Worm (Caenorhabditis elegans) whole organism, dauer: Measurements from ENCODE around the gene srw-130.
"Not testable (repeated sequence)": the region's sequence is repeated elsewhere in the genome, so short reads cannot be mapped to it uniquely, and the experiment has no call there.

Experiments
- unc-62 ChIP-seq: sonication (generic microtip); optimal IDR thresholded peaks from 2 replicates; lab custom pipeline; 2017; ENCODE audit warnings: missing biosample characterization, missing genetic modification reagents, missing genetic modification characterization

srw-130 gene

DNA sequence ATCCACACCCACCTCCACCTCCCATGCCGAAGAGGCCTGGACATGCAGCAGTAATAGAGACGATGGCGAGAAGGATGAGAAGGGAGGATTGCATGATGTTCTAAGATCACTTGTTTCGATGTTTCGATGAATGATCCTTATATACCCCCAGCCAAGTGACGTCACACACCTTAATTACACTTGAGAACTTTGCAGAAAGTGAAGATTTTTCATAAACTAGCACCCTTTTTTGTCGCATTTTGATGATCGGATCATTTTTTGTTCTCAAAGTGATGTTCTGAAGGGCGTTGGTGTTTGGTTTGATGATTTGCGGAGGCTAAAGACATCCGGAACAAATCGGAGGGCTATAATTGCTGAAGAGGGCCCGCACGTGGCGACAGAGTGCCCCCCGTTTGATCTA lies 27.1 kb upstream of the srw-130 start, which contains the start of gene grl-27:
TSS of gene grl-27 (minus strand) at position 101 of the 400 bp plus-strand sequence.
- TF ChIP-seq unc-62 (GFP tag; lab: Kevin White, UChicago), result no peak

DNA sequence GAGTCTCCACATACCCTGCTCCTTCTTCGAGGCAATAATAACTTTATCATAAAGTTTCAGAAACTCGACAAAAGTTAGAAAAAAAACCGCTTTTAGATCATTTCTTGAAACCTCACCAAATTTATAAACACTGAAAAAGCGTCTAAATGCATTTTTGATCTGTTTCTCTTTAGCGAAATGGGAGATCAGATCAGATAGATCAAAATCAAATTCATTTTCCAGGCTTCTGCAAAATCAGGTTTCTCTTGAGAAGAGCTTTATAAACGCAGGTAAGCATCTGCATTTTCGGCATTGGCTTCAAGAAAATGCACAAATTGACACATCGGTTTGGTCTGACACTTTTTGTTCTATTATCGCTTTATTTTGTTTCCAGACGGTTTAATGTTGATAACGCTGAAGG lies 23.7 kb upstream of the srw-130 start, which contains the start of gene F40C5.1:
TSS of gene F40C5.1 (plus strand) at position 301 of the 400 bp plus-strand sequence.
- TF ChIP-seq unc-62 (GFP tag; lab: Kevin White, UChicago), result not testable (repeated sequence)

DNA sequence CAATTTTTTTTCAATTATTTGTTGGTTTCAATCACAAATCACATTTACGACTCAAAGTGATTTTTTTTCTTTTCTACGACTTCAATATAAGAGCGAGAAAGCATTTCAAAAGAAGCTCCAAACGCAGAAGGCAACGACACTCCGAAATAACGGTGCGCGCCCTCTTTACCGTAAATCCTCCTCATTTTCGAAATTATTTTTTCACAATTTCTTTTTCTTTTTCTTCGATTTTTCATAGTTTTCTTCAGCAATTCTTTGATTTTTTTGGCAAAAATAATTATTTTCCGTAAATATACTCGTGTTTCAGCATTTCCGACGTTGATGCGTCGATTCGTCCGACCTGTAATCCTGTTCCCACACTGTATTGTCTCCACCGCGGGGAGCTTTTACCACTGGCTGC lies 22.0 kb upstream of the srw-130 start, which contains the start of gene F40C5.2:
TSS of gene F40C5.2 (plus strand) at position 301 of the 400 bp plus-strand sequence.
- not testable (repeated sequence) for TF ChIP-seq unc-62 (GFP tag; lab: Kevin White, UChicago)

DNA sequence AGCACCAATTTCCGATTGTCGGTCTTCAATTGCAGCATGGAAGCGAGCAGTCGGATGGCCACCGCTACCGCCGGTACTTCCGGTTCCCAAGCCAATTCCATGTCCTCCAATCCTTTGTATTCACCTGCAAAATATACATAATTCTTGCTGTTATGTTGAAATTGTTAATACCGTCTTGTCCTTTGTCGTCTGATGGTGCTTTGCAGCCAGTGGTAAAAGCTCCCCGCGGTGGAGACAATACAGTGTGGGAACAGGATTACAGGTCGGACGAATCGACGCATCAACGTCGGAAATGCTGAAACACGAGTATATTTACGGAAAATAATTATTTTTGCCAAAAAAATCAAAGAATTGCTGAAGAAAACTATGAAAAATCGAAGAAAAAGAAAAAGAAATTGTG lies 15.6 kb upstream of the srw-130 start, which contains the start of gene T24A6.17:
TSS of gene T24A6.17 (minus strand) at position 101 of the 400 bp plus-strand sequence.
- not testable (repeated sequence) for TF ChIP-seq unc-62 (GFP tag; lab: Kevin White, UChicago)

DNA sequence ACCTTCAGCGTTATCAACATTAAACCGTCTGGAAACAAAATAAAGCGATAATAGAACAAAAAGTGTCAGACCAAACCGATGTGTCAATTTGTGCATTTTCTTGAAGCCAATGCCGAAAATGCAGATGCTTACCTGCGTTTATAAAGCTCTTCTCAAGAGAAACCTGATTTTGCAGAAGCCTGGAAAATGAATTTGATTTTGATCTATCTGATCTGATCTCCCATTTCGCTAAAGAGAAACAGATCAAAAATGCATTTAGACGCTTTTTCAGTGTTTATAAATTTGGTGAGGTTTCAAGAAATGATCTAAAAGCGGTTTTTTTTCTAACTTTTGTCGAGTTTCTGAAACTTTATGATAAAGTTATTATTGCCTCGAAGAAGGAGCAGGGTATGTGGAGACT lies 14.1 kb upstream of the srw-130 start, which contains the start of gene T24A6.16:
TSS of gene T24A6.16 (minus strand) at position 101 of the 400 bp plus-strand sequence.
- not testable (repeated sequence) for TF ChIP-seq unc-62 (GFP tag; lab: Kevin White, UChicago)

DNA sequence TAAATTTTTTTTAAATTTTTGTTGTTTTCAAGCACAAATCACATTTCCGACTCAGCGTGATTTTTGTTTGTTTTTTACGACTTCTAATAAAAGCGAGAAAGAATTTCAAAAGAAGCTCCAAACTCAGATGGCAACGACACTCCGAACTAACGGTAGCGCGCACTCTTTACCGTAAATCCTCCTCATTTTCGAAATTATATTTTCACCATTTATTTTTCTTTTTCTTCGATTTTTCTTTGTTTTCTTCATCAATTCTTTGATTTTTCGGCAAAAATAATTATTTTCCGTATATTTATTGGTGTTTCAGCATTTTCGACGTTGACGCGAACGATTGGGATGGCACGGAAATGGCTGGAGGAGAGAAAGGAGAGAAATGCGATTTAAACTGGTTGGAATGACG lies 10.0 kb upstream of the srw-130 start, which contains the start of gene T24A6.1:
TSS of gene T24A6.1 (plus strand) at position 301 of the 400 bp plus-strand sequence.
- TF ChIP-seq unc-62 (GFP tag; lab: Kevin White, UChicago), result not testable (repeated sequence)

DNA sequence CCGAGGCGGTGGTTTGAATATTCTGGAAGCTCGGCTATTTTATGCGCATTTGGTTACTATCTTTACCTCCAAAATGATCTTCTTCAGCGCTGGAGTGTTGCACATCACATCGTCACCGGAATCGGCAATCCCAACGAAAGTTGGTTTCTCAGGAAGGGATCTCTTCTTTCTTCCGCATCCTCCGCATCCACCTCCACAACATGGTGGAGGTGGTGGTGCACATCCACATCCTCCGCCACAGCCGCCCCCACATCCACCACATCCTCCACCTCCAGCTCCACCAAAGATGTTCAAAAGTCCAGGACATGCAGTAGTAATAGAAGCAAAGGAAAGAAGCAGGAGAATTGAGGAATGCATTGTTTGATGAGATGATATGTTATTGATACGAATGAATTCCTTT lies 8.7 kb upstream of the srw-130 start, which contains the start of gene grl-31:
TSS of gene grl-31 (minus strand) at position 357 of the 400 bp plus-strand sequence.
- TF ChIP-seq unc-62 (GFP tag; lab: Kevin White, UChicago), result no peak

DNA sequence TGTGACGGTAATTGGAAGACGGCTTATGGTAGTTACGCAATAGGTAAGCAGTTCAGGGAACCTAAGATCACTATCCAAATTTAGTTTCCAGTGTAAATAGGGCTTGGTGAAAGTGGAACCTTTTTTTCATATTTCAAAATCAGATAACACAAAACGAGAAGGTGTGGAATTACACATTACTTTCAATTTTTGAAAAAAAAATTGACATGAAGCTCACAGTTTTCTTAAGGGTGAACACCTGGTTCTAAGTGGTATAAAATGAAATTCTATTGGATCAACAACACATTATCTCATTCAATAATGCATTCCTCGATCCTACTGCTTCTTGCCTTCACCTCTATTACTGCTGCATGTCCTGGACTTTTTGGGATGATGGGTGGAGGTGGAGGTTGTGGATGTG lies 7.3 kb upstream of the srw-130 start, which contains the start of gene grl-30:
TSS of gene grl-30 (plus strand) at position 301 of the 400 bp plus-strand sequence.
- no peak for TF ChIP-seq unc-62 (GFP tag; lab: Kevin White, UChicago)

DNA sequence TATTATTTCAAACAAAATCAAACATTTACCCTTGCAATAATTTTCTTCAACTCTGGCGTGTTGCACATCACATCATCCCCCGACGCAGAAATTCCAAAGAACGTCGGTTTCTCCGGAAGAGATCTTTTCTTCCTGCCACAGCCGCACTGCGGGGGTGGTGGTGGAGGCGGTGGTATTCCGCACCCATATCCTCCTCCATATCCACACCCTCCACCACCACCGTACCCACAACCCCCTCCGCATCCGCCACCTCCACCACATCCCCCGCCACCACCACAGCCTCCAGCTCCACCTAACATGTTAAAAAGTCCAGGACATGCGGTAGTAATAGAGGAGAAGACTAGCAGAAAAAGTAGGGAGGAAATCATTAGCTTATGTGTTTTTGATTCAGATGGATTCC lies 6.2 kb upstream of the srw-130 start, which contains the start of gene grl-29:
TSS of gene grl-29 (minus strand) at position 368 of the 400 bp plus-strand sequence.
- no peak for TF ChIP-seq unc-62 (GFP tag; lab: Kevin White, UChicago)

DNA sequence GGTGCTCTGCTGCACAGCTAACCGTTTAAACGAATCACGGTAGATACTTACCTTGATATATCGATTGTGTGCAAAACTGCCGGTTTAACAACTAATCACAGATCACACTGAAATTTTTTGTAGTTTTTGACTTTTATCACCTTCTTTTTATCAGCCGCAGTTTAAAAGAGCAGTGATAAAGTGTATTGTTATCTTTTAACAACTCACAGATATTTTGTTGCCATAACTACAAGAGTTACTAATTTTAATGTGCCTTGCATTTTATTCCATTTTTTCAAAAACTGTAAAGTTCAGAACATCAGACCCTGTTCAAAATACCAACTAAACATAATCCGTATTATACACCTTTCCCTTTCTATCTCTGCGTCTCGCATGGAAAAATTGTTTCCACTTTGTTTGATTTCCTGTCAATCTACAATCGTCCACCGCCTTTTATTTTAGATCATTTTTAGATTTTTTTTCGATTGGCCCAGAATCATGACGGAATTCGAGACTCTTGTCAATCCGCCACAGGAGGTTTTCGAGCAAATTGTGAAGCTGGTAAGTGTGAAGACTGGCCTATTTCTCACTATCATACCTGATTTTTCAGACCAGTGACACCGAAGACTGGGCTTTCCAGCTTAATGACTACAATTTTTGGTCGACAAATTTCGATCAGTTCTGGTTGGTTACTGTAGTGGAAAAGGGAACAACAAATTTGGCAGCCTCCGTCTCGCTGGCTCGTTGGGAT lies 4.2 kb upstream of the srw-130 start, which contains the start of gene T24A6.20:
TSS of gene T24A6.20 (plus strand) at position 395 of the 730 bp plus-strand sequence.
- no peak for TF ChIP-seq unc-62 (GFP tag; lab: Kevin White, UChicago)

DNA sequence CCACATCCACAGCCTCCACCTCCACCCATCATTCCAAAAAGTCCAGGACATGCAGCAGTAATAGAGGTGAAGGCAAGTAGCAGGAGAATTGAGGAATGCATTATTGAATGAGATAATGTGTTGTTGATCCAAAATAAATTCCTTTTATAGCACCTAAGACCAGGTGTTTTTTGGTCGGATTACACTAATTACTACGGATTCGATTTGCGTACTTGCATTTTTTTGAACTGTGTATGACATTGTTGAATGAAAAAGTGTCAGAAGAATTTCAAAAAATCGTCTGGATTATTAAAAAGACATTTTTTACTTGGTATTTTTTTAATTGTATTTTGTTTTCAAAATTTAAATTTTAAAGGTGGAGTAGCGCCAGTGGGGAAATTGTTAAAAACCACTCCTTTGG lies 3.1 kb upstream of the srw-130 start, which contains the start of gene grl-28:
TSS of gene grl-28 (minus strand) at position 101 of the 400 bp plus-strand sequence.
- TF ChIP-seq unc-62 (GFP tag; lab: Kevin White, UChicago), result no peak

DNA sequence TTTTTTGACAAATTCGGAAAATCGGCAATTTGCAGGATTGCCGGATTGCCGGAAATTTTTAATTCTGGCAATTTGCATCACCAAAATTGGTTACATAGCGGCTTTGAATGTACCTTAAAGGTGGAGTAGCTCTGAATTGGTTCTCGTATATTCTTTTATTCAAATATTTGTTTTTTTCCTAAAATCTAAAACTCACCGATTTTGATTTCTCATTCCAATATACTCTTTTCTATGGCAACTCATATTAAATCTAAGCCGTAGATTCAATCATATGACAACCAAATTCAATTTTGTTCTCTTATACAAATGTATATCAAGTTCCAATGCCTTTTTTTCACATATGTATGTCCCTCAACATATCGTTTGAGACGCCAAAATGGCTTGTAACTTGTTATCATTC lies 855 bp upstream of the srw-130 start, which contains the start of gene sri-21:
TSS of gene sri-21 (plus strand) at position 301 of the 400 bp plus-strand sequence.
- TF ChIP-seq unc-62 (GFP tag; lab: Kevin White, UChicago), result no peak

DNA sequence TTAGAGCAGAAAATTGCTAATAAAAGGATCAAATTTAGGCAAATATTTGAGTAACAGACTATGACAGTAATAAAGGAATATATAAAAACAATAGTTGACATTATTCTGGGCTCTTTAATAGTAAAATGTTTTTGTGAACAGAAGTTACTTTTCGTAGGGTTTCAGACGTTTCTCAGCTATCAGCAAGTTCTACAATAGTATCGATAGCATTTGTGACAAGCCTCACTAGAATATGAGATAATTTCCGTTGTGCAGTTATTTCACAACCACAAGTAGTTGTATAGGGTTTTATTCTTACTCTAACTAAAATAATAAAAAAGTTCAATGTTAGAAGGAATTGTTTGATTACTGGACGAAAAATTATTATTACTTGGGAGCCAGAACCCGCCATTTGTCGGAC lies 2.2 kb downstream of the srw-130 start, which contains the start of gene srbc-68:
TSS of gene srbc-68 (minus strand) at position 101 of the 400 bp plus-strand sequence.
- no peak for TF ChIP-seq unc-62 (GFP tag; lab: Kevin White, UChicago)

DNA sequence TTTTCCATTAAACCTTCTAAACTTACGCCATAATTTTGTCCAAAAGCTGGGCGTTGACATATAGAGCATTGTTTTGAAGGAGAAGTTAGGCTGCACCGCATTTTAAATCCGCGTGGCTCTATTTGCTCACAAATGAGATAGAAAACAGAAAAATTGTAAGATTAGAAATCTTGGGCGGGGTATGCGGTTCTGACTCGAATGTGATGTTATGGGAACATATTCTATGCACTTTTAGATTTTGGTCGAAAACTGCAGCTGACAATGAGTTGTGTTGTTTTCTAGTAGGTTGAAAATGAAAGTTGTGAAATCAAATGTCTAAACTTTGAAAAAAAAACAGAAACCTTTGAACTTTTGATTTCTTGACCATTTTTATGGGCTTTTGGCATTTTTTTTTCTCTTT lies 5.4 kb downstream of the srw-130 start, which contains the start of gene nhr-222:
TSS of gene nhr-222 (minus strand) at position 101 of the 400 bp plus-strand sequence.
- no peak for TF ChIP-seq unc-62 (GFP tag; lab: Kevin White, UChicago)

DNA sequence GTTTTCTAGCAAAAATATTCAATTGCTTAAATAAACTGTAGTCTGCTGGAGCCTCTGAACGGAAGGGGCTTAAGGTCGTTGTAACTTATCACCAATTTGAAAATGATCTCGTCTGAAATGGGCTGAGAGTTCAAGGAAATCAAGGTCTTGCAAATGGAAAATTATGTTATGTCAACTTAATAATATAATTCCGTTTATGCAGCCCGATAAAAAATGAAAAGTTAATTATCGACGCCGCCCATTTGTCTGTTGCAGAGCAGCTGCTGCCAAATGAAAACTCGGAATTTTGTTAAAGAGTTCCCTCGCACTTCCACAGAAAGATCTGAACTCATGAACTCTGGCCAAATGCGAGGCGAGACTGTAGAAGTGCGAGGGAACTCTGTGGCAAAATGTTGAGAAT lies 7.6 kb downstream of the srw-130 start, which contains the start of gene srbc-67:
TSS of gene srbc-67 (minus strand) at position 101 of the 400 bp plus-strand sequence.
- TF ChIP-seq unc-62 (GFP tag; lab: Kevin White, UChicago), result no peak

DNA sequence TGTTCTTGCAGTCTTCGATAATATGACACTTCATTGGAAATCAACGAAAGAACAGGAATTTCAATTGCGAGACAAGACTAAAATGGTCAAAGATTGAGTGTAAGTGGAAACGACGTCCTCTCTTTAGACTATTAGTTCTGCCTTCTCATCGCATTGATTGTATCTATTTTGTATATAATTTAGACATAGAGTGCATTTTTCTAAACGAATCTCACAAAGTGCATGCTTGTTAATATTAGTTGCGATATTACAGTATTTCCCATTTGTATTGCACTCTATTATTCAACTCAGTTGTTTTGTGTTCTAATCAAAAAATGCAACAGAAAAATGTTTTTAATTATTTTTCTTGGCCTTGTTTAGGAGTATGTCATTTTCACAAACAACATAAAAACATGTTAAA lies 10.4 kb downstream of the srw-130 start, which contains the start of gene nhr-93:
TSS of gene nhr-93 (minus strand) at position 101 of the 400 bp plus-strand sequence.
- TF ChIP-seq unc-62 (GFP tag; lab: Kevin White, UChicago), result no peak
